Fruit fly (Drosophila melanogaster) whole organism: Measurements from ENCODE around the gene Ir10a.

Experiments used
- CG8478 ChIP-seq: fragments of >200 bp; optimal IDR thresholded peaks from 2 replicates; lab custom pipeline; 2018; ENCODE audit warnings: inconsistent platforms
- EcR ChIP-seq, 2 experiments: fragments of >200 bp; optimal IDR thresholded peaks; 2 replicates each; lab custom pipeline; 2017; ENCODE audit warnings: missing biosample characterization in 2 of 2, missing genetic modification characterization in 2 of 2, missing genetic modification reagents in 2 of 2
- pan ChIP-seq: fragments of >200 bp; optimal IDR thresholded peaks from 2 replicates; lab custom pipeline; 2017
- psq ChIP-seq: fragments of >200 bp; optimal IDR thresholded peaks from 2 replicates; lab custom pipeline; 2017
- usp ChIP-seq: fragments of >200 bp; optimal IDR thresholded peaks from 2 replicates; lab custom pipeline; 2017; ENCODE audit warnings: missing biosample characterization, missing genetic modification characterization, mixed read lengths

- TF ChIP-seq psq (lab: Kevin White, UChicago) (no peak), pan (lab: Kevin White, UChicago) (no peak), usp (GFP tag; lab: Kevin White, UChicago) (no peak), CG8478 (lab: Kevin White, UChicago) (no peak), EcR (GFP tag; optimal IDR thresholded peaks at IDR 0.05; lab: Kevin White, UChicago) (no peak)
Observed at dm6 chrX:11347809-11348208, 36.8 kb upstream of the Ir10a start, which contains the start of the genes GCS1 and CG11756.
